Worm (Caenorhabditis elegans): ENCODE measurements around the gene ehn-3.

DNA sequence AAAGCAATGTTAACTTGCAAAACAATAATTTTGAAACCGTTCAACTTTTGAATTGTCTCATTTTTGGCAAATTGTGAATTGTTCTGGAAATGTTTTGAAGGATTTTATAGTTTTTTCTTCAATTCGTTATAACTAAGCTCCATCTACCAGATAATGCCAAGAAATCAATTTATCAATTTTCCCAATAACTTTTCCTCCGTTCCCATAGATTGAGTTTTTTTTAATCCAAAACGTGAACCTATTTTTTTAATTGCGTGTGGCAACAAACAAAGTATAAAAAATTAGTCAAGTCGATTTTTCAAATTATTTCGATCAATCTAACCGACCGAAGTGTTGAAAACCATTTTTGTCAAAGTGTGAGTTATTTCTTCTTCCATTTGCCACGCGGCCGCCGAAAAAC, 33.6 kb upstream of the ehn-3 start, which contains the start of gene Y4C6A.4:
- TF ChIP-seq lsy-2 (tag; optimal IDR thresholded peaks at IDR 0.05) (no peak), nhr-10 (tag; optimal IDR thresholded peaks at IDR 0.05) (no peak), fos-1 (tag; optimal IDR thresholded peaks at IDR 0.05) (no peak), R02D3.7 (tag; optimal IDR thresholded peaks at IDR 0.05) (no peak)
